Fruit fly (Drosophila melanogaster) whole organism, prepupa: ENCODE measurements around the gene cdi.

ENCODE experiments used
- Blimp-1 ChIP-seq: fragments of 200-800 bp; sonication (Bioruptor generic); optimal IDR thresholded peaks from 3 replicates; lab custom pipeline; 2017; ENCODE audit warnings: missing biosample characterization, missing genetic modification characterization, mild to moderate bottlenecking, moderate library complexity, missing genetic modification reagents
- CG10669 ChIP-seq: fragments of 200-800 bp; sonication (Bioruptor generic); optimal IDR thresholded peaks from 3 replicates; lab custom pipeline; 2018; ENCODE audit warnings: missing biosample characterization, mild to moderate bottlenecking, missing genetic modification characterization, moderate library complexity
- CG11294 ChIP-seq: fragments of 200-800 bp; sonication (Bioruptor generic); IDR thresholded peaks from 2 replicates; pipeline ENCODE4 v1.3.6; 2022; ENCODE audit warnings: missing biosample characterization, missing genetic modification characterization
- CG11762 ChIP-seq: fragments of 200-800 bp; sonication (Bioruptor generic); optimal IDR thresholded peaks from 3 replicates; lab custom pipeline; 2016; ENCODE audit warnings: missing biosample characterization, missing genetic modification characterization; ENCODE audit not compliant: insufficient read depth
- CG11902 ChIP-seq: fragments of 200-800 bp; sonication (Bioruptor generic); optimal IDR thresholded peaks from 3 replicates; lab custom pipeline; 2016; ENCODE audit warnings: missing biosample characterization, missing genetic modification characterization
- CG15336 ChIP-seq: fragments of 200-800 bp; sonication (Bioruptor generic); IDR thresholded peaks from 2 replicates; pipeline ENCODE4 v1.3.6; 2022; ENCODE audit warnings: missing biosample characterization, missing genetic modification characterization
- CG1621 ChIP-seq: fragments of 200-800 bp; sonication (Bioruptor generic); optimal IDR thresholded peaks from 3 replicates; lab custom pipeline; 2018; ENCODE audit warnings: missing biosample characterization, mild to moderate bottlenecking, missing genetic modification characterization
- CG16779 ChIP-seq: fragments of 200-800 bp; sonication (Bioruptor generic); optimal IDR thresholded peaks from 3 replicates; lab custom pipeline; 2017; ENCODE audit warnings: missing biosample characterization, mild to moderate bottlenecking, missing genetic modification characterization
- CG3032 ChIP-seq: fragments of 200-800 bp; optimal IDR thresholded peaks from 2 replicates; lab custom pipeline; 2019; ENCODE audit warnings: missing biosample characterization, mild to moderate bottlenecking, missing genetic modification characterization, moderate library complexity
- CG31627 ChIP-seq: fragments of 200-800 bp; sonication (Bioruptor generic); optimal IDR thresholded peaks from 3 replicates; lab custom pipeline; 2016; ENCODE audit warnings: missing biosample characterization, missing genetic modification characterization
- CG32006 ChIP-seq: fragments of 200-800 bp; sonication (Bioruptor generic); optimal IDR thresholded peaks from 3 replicates; lab custom pipeline; 2017; ENCODE audit warnings: missing biosample characterization, mild to moderate bottlenecking, missing genetic modification characterization
- CG34406 ChIP-seq: fragments of 200-800 bp; sonication (Bioruptor generic); optimal IDR thresholded peaks from 3 replicates; lab custom pipeline; 2016; ENCODE audit warnings: missing biosample characterization, missing genetic modification characterization
- CG3919 ChIP-seq: fragments of 200-800 bp; sonication (Bioruptor generic); optimal IDR thresholded peaks from 3 replicates; lab custom pipeline; 2016; ENCODE audit warnings: missing biosample characterization, missing genetic modification characterization
- CG4318 ChIP-seq: fragments of 200-800 bp; sonication (Bioruptor generic); optimal IDR thresholded peaks from 3 replicates; lab custom pipeline; 2017; ENCODE audit warnings: missing biosample characterization, mild to moderate bottlenecking, missing genetic modification characterization
- CG6276 ChIP-seq: fragments of 200-800 bp; sonication (Bioruptor generic); optimal IDR thresholded peaks from 2 replicates; lab custom pipeline; 2017; ENCODE audit warnings: missing biosample characterization, mild to moderate bottlenecking, missing genetic modification characterization
- CG6792 ChIP-seq: fragments of 200-800 bp; sonication (Bioruptor generic); optimal IDR thresholded peaks from 3 replicates; lab custom pipeline; 2016; ENCODE audit warnings: missing biosample characterization, missing genetic modification characterization
- CG6808 ChIP-seq: fragments of 200-800 bp; sonication (Bioruptor generic); optimal IDR thresholded peaks from 3 replicates; lab custom pipeline; 2017; ENCODE audit warnings: missing biosample characterization, missing genetic modification characterization, mild to moderate bottlenecking, moderate library complexity, missing genetic modification reagents
- CG6854 ChIP-seq: fragments of 200-800 bp; sonication (Bioruptor generic); optimal IDR thresholded peaks from 2 replicates; lab custom pipeline; 2017; ENCODE audit warnings: missing biosample characterization, mild to moderate bottlenecking, missing genetic modification characterization
- CG7368 ChIP-seq: fragments of 200-800 bp; sonication (Bioruptor generic); optimal IDR thresholded peaks from 3 replicates; lab custom pipeline; 2016; ENCODE audit warnings: missing biosample characterization, missing genetic modification characterization
- CG8119 ChIP-seq: fragments of 200-800 bp; sonication (Bioruptor generic); IDR thresholded peaks from 3 replicates; pipeline ENCODE4 v1.3.6; 2022; ENCODE audit warnings: missing biosample characterization, missing genetic modification characterization
- CG8319 ChIP-seq: fragments of 200-800 bp; sonication (Bioruptor generic); optimal IDR thresholded peaks from 3 replicates; lab custom pipeline; 2016; ENCODE audit warnings: missing biosample characterization, missing genetic modification characterization
- CG8632 ChIP-seq: fragments of 200-800 bp; sonication (Bioruptor generic); optimal IDR thresholded peaks from 3 replicates; lab custom pipeline; 2016; ENCODE audit warnings: missing biosample characterization, missing genetic modification characterization
- CG9139 ChIP-seq: fragments of 200-800 bp; sonication (Bioruptor generic); optimal IDR thresholded peaks from 3 replicates; lab custom pipeline; 2017; ENCODE audit warnings: missing biosample characterization, mild to moderate bottlenecking, missing genetic modification characterization
- Eip75B ChIP-seq: fragments of 200-800 bp; sonication (Bioruptor generic); optimal IDR thresholded peaks from 3 replicates; lab custom pipeline; 2016; ENCODE audit warnings: missing biosample characterization, missing genetic modification characterization
- Eip78C ChIP-seq: fragments of 200-800 bp; sonication (Bioruptor generic); peaks from one replicate; lab custom pipeline; 2016; ENCODE audit warnings: missing biosample characterization, missing genetic modification characterization
- Eip93F ChIP-seq: fragments of 200-800 bp; sonication (Bioruptor generic); optimal IDR thresholded peaks from 2 replicates; lab custom pipeline; 2016; ENCODE audit warnings: missing biosample characterization, mild to moderate bottlenecking, missing genetic modification characterization
- Ets21C ChIP-seq: fragments of 200-800 bp; sonication (Bioruptor generic); optimal IDR thresholded peaks from 3 replicates; lab custom pipeline; 2016; ENCODE audit warnings: missing biosample characterization, missing genetic modification characterization
- Ets96B ChIP-seq: fragments of 200-800 bp; optimal IDR thresholded peaks from 2 replicates; lab custom pipeline; 2019; ENCODE audit warnings: missing biosample characterization, mild to moderate bottlenecking, missing genetic modification characterization, moderate library complexity
- Hr38 ChIP-seq: sonication (Bioruptor generic); optimal IDR thresholded peaks from 2 replicates; lab custom pipeline; 2016; ENCODE audit warnings: missing biosample characterization, missing genetic modification characterization
- Hr39 ChIP-seq: fragments of 200-800 bp; sonication (Bioruptor generic); optimal IDR thresholded peaks from 2 replicates; lab custom pipeline; 2016; ENCODE audit warnings: missing biosample characterization, missing genetic modification characterization
- Hr4 ChIP-seq: fragments of 200-800 bp; sonication (Bioruptor generic); optimal IDR thresholded peaks from 3 replicates; lab custom pipeline; 2016; ENCODE audit warnings: missing biosample characterization, missing genetic modification characterization
- OdsH ChIP-seq: fragments of 200-800 bp; sonication (Bioruptor generic); optimal IDR thresholded peaks from 3 replicates; lab custom pipeline; 2016; ENCODE audit warnings: missing biosample characterization, missing genetic modification characterization
- Smox ChIP-seq: fragments of 200-800 bp; sonication (Bioruptor generic); optimal IDR thresholded peaks from 3 replicates; lab custom pipeline; 2016; ENCODE audit warnings: missing biosample characterization, missing genetic modification characterization
- Sox102F ChIP-seq: fragments of 200-800 bp; sonication (Bioruptor generic); optimal IDR thresholded peaks from 2 replicates; lab custom pipeline; 2016; ENCODE audit warnings: missing biosample characterization, mild to moderate bottlenecking, missing genetic modification characterization
- Sox14 ChIP-seq: fragments of 200-800 bp; sonication (Bioruptor generic); optimal IDR thresholded peaks from 3 replicates; lab custom pipeline; 2016; ENCODE audit warnings: missing biosample characterization, missing genetic modification characterization
- Sox15 ChIP-seq: fragments of 200-800 bp; sonication (Bioruptor generic); optimal IDR thresholded peaks from 3 replicates; lab custom pipeline; 2016; ENCODE audit warnings: missing biosample characterization, missing genetic modification characterization
- achi ChIP-seq: fragments of 200-800 bp; sonication (Bioruptor generic); optimal IDR thresholded peaks from 3 replicates; lab custom pipeline; 2016; ENCODE audit warnings: missing biosample characterization, missing genetic modification characterization
- acj6 ChIP-seq: fragments of 200-800 bp; sonication (Bioruptor generic); optimal IDR thresholded peaks from 3 replicates; lab custom pipeline; 2016; ENCODE audit warnings: missing biosample characterization, missing genetic modification characterization
- cyc ChIP-seq: fragments of 200-800 bp; sonication (Bioruptor generic); optimal IDR thresholded peaks from 3 replicates; lab custom pipeline; 2016; ENCODE audit warnings: missing biosample characterization, missing genetic modification characterization
- dac ChIP-seq: fragments of 200-800 bp; sonication (Bioruptor generic); optimal IDR thresholded peaks from 2 replicates; lab custom pipeline; 2017; ENCODE audit warnings: missing biosample characterization, mild to moderate bottlenecking, missing genetic modification characterization
- dsx ChIP-seq: fragments of 200-800 bp; optimal IDR thresholded peaks from 3 replicates; lab custom pipeline; 2019; ENCODE audit warnings: missing biosample characterization, mild to moderate bottlenecking, missing genetic modification characterization, moderate library complexity; ENCODE audit not compliant: poor library complexity, severe bottlenecking
- eg ChIP-seq: fragments of 200-800 bp; sonication (Bioruptor generic); IDR thresholded peaks from 3 replicates; pipeline ENCODE4 v1.3.6; 2022; ENCODE audit warnings: missing biosample characterization, missing genetic modification characterization
- fd59A ChIP-seq: fragments of 200-800 bp; sonication (Bioruptor generic); optimal IDR thresholded peaks from 2 replicates; lab custom pipeline; 2017; ENCODE audit warnings: missing biosample characterization, mild to moderate bottlenecking, missing genetic modification characterization, missing genetic modification reagents
- fd85E ChIP-seq: fragments of 200-800 bp; sonication (Bioruptor generic); optimal IDR thresholded peaks from 3 replicates; lab custom pipeline; 2016; ENCODE audit warnings: missing biosample characterization, missing genetic modification characterization
- fkh ChIP-seq: fragments of 200-800 bp; sonication (Bioruptor generic); optimal IDR thresholded peaks from 3 replicates; lab custom pipeline; 2017; ENCODE audit warnings: missing biosample characterization, mild to moderate bottlenecking, missing genetic modification characterization, moderate library complexity
- lz ChIP-seq: fragments of 200-800 bp; sonication (Bioruptor generic); optimal IDR thresholded peaks from 3 replicates; lab custom pipeline; 2016; ENCODE audit warnings: missing biosample characterization, missing genetic modification characterization
- net ChIP-seq: fragments of 200-800 bp; sonication (Bioruptor generic); optimal IDR thresholded peaks from 3 replicates; lab custom pipeline; 2016; ENCODE audit warnings: missing biosample characterization, missing genetic modification characterization
- pdm3 ChIP-seq: fragments of 200-800 bp; sonication (Bioruptor generic); optimal IDR thresholded peaks from 3 replicates; lab custom pipeline; 2016; ENCODE audit warnings: missing biosample characterization, missing genetic modification characterization
- salr ChIP-seq, 2 experiments: fragments of 200-800 bp; sonication (Bioruptor generic); optimal IDR thresholded peaks; 3 replicates each; lab custom pipeline; 2016 to 2018; ENCODE audit warnings: missing biosample characterization in 2 of 2, missing genetic modification characterization in 2 of 2, mild to moderate bottlenecking in 1 of 2
- spab ChIP-seq: fragments of 200-800 bp; sonication (Bioruptor generic); optimal IDR thresholded peaks from 2 replicates; lab custom pipeline; 2017; ENCODE audit warnings: missing biosample characterization, mild to moderate bottlenecking, missing genetic modification characterization, missing genetic modification reagents
- svp ChIP-seq: fragments of 200-800 bp; sonication (Bioruptor generic); peaks from one replicate; lab custom pipeline; 2016; ENCODE audit warnings: missing biosample characterization, missing genetic modification characterization
- topi ChIP-seq: fragments of 200-800 bp; sonication (Bioruptor generic); optimal IDR thresholded peaks from 3 replicates; lab custom pipeline; 2016; ENCODE audit warnings: missing biosample characterization, missing genetic modification characterization
- vri ChIP-seq: fragments of 200-800 bp; sonication (Bioruptor generic); optimal IDR thresholded peaks from 3 replicates; lab custom pipeline; 2016; ENCODE audit warnings: missing biosample characterization, mild to moderate bottlenecking, missing genetic modification characterization

Gene cdi

DNA sequence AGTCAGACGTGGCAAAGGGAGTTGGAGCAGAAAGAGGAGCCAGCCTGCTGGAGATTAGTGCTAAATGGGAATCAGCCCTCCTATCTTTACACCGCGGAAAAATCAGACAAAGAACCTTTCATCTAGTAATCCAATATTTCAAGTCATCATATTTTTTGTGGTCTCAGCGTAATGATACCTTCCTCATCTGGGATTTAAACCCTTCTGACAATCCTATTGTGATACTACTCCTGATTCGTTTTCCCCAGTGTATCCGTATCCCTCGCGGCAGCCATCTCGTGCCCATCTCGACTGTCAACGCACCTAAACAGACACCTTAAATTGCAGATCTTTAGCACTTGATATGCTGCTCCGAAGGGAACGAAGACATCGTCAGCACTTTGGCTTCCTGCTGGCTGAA, 95.7 kb downstream of the cdi start:
- peak; percentile 77 for TF ChIP-seq CG3919
- TF ChIP-seq Blimp-1 (GFP tag; lab: Kevin White, UChicago): no peak
- peak; percentile 68 for TF ChIP-seq Ets96B (tag; lab: Kevin White, UChicago)
- TF ChIP-seq CG8319 (GFP tag; lab: Kevin White, UChicago): peak; percentile 4
- peak; percentile 52 for TF ChIP-seq spab (GFP tag; lab: Kevin White, UChicago)
- TF ChIP-seq dac (GFP tag; lab: Kevin White, UChicago): no peak
- peak; percentile 27 for TF ChIP-seq CG11902 (GFP tag; lab: Kevin White, UChicago)
- peak; percentile 35 for TF ChIP-seq OdsH (GFP tag; lab: Kevin White, UChicago)
- no peak for TF ChIP-seq fkh
- TF ChIP-seq CG8632 (GFP tag; lab: Kevin White, UChicago): no peak
- no peak for TF ChIP-seq Sox102F (GFP tag; lab: Kevin White, UChicago)
- TF ChIP-seq CG11762 (GFP tag; lab: Kevin White, UChicago): peak; percentile 40
- TF ChIP-seq net (GFP tag; lab: Kevin White, UChicago): peak; percentile 6
- peak; percentile 54 for TF ChIP-seq CG32006 (GFP tag; lab: Kevin White, UChicago)
- peak; percentile 36 for TF ChIP-seq pdm3 (GFP tag; lab: Kevin White, UChicago)
- TF ChIP-seq CG7368: peak; percentile 27
- peak; percentile 47 for TF ChIP-seq fd59A (GFP tag; lab: Kevin White, UChicago)
- TF ChIP-seq CG16779: no peak
- 0 out of 3 replicates have a peak, but pooled peaks have one; percentile 25 for TF ChIP-seq CG8119
- no peak for TF ChIP-seq lz
- TF ChIP-seq salr (GFP tag; optimal IDR thresholded peaks at IDR 0.05; lab: Kevin White, UChicago): peak; percentile 32 to 35
- TF ChIP-seq CG4318 (GFP tag; lab: Kevin White, UChicago): peak; percentile 38
- no peak for TF ChIP-seq Hr4 (GFP tag; lab: Kevin White, UChicago)
- no peak for TF ChIP-seq topi
- no peak for TF ChIP-seq eg
- TF ChIP-seq Hr38 (GFP tag; lab: Kevin White, UChicago): no peak
- TF ChIP-seq CG34406 (GFP tag; lab: Kevin White, UChicago): no peak
- peak; percentile 38 for TF ChIP-seq acj6
- TF ChIP-seq Sox14: peak; percentile 53
- peak; percentile 65 for TF ChIP-seq CG3032 (tag; lab: Kevin White, UChicago)
- TF ChIP-seq achi (GFP tag; lab: Kevin White, UChicago): peak; percentile 47
- TF ChIP-seq Sox15 (GFP tag; lab: Kevin White, UChicago): no peak
- TF ChIP-seq Eip93F: no peak
- TF ChIP-seq fd85E: no peak
- no peak for TF ChIP-seq CG15336 (GFP tag; lab: Robert Waterston, UW)
- TF ChIP-seq CG6808 (GFP tag; lab: Kevin White, UChicago): peak; percentile 31
- TF ChIP-seq Hr39 (GFP tag; lab: Kevin White, UChicago): no peak
- TF ChIP-seq vri (GFP tag; lab: Kevin White, UChicago): no peak
- peak; percentile 79 for TF ChIP-seq Eip78C (GFP tag; lab: Kevin White, UChicago)
- peak; percentile 6 for TF ChIP-seq CG31627 (GFP tag; lab: Kevin White, UChicago)
- TF ChIP-seq Ets21C (GFP tag; lab: Kevin White, UChicago): no peak
- TF ChIP-seq dsx: peak; percentile 50
- no peak for TF ChIP-seq CG6792 (GFP tag; lab: Kevin White, UChicago)
- no peak for TF ChIP-seq CG11294 (GFP tag; lab: Robert Waterston, UW)
- no peak for TF ChIP-seq cyc
- peak; percentile 47 for TF ChIP-seq CG10669 (GFP tag; lab: Kevin White, UChicago)
- no peak for TF ChIP-seq Smox (GFP tag; lab: Kevin White, UChicago)
- TF ChIP-seq Eip75B (GFP tag; lab: Kevin White, UChicago): no peak
- TF ChIP-seq CG9139: no peak
- peak; percentile 18 for TF ChIP-seq CG1621 (tag; lab: Kevin White, UChicago)
- no peak for TF ChIP-seq CG6854 (GFP tag; lab: Kevin White, UChicago)
- no peak for TF ChIP-seq svp (GFP tag; lab: Kevin White, UChicago)
- TF ChIP-seq CG6276 (GFP tag; lab: Kevin White, UChicago): no peak
